Fruit fly (Drosophila melanogaster) Kc167 (cell line): ENCODE measurements around the gene Akh.

Experiments
- Myc ChIP-seq: fragments of >200 bp; optimal IDR thresholded peaks from 2 replicates; lab custom pipeline; 2017; ENCODE audit warnings: missing external identifiers
- Sin3A ChIP-seq: fragments of >200 bp; optimal IDR thresholded peaks from 2 replicates; lab custom pipeline; 2018; ENCODE audit warnings: missing external identifiers
- h ChIP-seq: fragments of >200 bp; optimal IDR thresholded peaks from 3 replicates; lab custom pipeline; 2018; ENCODE audit warnings: missing external identifiers
- insv ChIP-seq: fragments of >200 bp; optimal IDR thresholded peaks from 3 replicates; lab custom pipeline; 2018; ENCODE audit warnings: missing external identifiers
- psq ChIP-seq: fragments of >200 bp; optimal IDR thresholded peaks from 2 replicates; lab custom pipeline; 2017; ENCODE audit warnings: missing external identifiers
- ttk ChIP-seq: sonication (Bioruptor generic); optimal IDR thresholded peaks from 2 replicates; lab custom pipeline; 2017; ENCODE audit warnings: missing external identifiers

The Akh gene

DNA sequence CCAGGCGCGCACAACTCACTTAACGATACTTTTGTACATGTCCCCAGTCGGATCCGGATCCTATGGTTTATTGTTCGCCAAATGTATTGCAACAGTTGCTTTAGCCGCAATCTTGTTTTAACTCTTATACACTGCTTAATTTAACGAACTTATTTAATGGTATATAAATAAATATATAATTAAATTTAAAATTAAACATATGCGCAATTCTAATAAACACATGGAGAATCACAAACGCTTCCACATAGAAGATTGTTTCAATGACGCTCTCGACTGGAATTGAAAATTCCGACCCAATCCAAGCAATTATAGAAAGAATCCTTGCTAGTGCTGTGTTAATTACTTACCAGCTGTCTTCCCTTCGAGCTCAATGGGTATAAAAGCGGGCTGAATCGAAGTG lies at the start of gene Akh:
TSS of gene Akh (plus strand) at position 301 of the 400 bp plus-strand sequence.
- TF ChIP-seq h (lab: Kevin White, UChicago) (no peak), psq (lab: Kevin White, UChicago) (no peak), ttk (lab: Kevin White, UChicago) (no peak), Myc (no peak), Sin3A (lab: Kevin White, UChicago) (no peak), insv (lab: Kevin White, UChicago) (no peak)

DNA sequence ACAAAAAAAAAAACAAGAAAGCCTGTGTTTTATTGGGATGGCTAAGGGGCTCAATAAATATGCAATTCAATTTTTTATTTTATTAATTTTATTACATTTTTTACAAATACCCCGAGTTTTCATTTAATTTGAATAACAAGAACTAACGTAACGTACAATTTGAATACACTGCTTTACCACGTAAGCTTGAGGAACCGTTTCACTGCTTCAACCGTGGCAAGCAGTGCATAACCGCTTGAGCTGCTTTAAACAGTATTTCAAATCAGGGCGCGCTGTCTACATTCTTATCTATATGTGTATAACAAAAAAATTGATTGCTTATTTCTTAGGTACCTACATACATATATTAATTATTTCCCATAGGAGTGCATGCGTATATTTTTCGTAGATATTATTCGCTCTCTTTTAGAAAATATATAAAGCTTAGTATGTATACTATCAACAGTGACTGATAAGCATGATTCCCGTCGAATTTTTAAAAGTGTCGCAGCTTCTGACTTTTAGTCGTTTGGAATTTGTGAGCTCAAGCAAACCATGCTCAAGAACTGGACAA lies 48.5 kb upstream of the Akh start, which contains the start of gene CG14990:
TSS of gene CG14990 (plus strand) at position 503 of the 553 bp plus-strand sequence.
- TF ChIP-seq Myc: no peak
- TF ChIP-seq insv (lab: Kevin White, UChicago): no peak
- TF ChIP-seq ttk (lab: Kevin White, UChicago): no peak
- TF ChIP-seq Sin3A (lab: Kevin White, UChicago): no peak
- no peak for TF ChIP-seq h (lab: Kevin White, UChicago)
- TF ChIP-seq psq (lab: Kevin White, UChicago): no peak

DNA sequence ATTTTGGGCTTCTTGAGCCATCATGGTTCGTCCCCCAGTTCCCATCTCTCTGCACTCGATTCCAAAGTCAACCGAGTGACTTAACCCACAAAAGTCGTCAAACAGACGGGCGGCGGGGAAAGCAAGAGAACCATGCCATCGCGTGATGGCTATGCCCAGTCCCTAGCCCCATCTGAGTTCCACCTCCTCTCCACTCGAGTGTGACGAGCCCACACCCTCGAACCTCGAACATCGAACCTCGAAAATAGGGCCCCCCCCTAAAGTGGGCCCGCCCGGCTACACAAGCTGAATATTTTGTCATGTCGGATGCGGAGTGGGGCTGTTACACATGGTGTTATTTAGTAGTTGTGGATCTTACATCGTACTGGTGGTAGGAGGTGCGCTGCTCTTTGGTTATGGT lies 44.7 kb upstream of the Akh start:
- TF ChIP-seq h (lab: Kevin White, UChicago) (no peak), Sin3A (lab: Kevin White, UChicago) (no peak), Myc (no peak), ttk (lab: Kevin White, UChicago) (no peak)

DNA sequence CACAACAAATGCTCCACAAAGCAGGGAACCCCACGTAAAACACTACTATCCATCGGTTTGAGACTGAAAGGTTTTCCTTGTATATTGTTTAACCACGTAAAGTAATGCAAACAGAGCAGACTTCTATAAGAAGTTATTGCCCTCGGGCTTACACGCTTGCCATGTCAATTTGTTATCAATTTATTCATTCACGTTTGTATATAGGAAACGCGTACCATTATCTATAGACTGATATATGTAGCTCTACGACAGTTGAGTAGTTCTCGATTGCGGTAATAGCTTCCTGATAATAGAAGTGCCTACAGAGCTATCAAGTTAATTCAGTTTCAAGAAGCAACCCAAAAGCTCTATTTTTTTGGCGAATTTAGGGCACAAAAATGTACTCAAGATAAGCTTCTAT lies 42.1 kb upstream of the Akh start:
- TF ChIP-seq ttk (lab: Kevin White, UChicago) (no peak), Myc (no peak), insv (lab: Kevin White, UChicago) (no peak), h (lab: Kevin White, UChicago) (no peak), Sin3A (lab: Kevin White, UChicago) (no peak), psq (lab: Kevin White, UChicago) (no peak)

DNA sequence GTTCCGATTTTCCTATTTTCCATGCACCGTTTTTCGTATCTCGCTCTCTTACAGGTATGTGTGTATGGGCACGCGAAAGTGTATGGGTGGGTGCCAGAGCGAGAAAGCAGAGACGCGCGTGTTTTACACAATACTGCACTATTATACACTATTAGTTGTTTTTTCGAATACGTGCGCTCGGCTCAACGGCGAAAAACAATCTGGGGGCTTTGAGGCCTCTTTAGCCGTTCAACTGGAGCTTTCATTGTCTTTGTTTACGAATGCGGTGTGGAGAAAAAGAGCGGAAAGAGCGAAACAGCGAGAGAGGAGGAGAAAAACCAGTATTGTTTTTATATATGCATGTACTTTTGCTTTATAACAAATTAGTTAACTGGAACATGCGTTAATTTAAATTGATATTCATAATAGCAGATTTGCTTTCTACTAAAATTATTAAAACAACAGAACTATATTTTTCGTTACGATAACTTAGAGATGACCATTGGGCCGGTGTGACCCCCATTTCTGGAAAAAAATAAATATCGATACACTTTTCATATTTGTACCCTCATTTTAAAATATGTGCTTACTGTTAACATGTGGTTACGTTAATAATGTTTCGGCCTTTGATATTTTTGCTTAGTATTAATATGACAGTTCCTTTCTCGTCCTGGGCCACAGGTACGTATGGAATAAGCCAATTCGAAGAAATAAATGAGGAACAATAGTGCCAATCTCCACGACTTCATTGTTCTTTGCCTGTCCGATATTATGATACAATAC lies 38.6 kb upstream of the Akh start, which contains the start of gene CG14995:
TSS of gene CG14995 (minus strand) at position 761 of the 762 bp plus-strand sequence.
- TF ChIP-seq h (lab: Kevin White, UChicago) (no peak), insv (lab: Kevin White, UChicago) (no peak), Sin3A (lab: Kevin White, UChicago) (no peak)

DNA sequence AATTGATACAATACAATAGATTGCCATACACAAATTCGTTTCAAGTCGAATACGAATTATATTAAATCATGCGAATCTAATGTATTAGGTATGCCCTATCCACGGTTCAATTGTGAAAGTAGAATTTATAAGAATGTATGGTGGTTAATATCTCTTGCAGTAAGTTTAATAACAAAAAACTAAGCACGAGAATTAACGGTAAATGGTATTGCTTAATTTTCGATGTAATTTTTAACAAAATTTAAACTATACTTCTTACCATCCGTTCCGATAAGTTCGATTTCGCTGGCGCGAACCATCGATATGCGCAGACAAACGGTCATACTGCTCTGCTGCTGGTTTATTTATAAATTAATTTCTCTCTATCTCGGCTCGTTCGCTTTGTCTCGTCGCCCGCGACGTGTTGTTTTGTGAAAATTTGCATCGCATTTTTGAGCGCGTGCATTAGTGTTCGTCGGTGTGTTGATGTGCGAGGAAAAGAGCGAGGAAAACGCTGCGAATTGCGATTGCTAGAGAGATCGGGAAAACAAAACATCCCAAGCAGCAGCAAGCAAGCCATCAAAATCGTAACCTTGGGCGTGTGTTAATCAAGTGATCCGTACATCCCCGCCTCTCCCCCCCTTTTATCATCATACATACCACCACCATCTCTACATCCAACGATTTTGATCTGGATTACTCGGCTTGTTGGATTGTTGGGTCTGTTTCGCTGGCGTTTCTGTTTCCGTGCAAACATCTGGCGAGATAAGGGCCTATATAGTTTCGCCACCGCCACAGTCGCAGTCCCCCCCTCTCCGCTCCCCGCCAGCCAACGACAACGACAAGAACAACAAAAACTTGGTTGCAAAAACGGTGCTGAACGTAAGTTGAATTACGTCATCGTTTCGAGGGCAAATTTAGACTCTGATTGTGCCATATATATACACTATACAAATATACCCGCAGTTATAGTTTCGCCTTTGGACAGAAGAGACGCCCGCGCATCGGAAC lies 37.7 kb upstream of the Akh start, which contains the start of gene Fit1:
TSS of gene Fit1 (plus strand) at position 307 of the 990 bp plus-strand sequence.
- TF ChIP-seq ttk (lab: Kevin White, UChicago) (no peak), psq (lab: Kevin White, UChicago) (peak; percentile 94)

DNA sequence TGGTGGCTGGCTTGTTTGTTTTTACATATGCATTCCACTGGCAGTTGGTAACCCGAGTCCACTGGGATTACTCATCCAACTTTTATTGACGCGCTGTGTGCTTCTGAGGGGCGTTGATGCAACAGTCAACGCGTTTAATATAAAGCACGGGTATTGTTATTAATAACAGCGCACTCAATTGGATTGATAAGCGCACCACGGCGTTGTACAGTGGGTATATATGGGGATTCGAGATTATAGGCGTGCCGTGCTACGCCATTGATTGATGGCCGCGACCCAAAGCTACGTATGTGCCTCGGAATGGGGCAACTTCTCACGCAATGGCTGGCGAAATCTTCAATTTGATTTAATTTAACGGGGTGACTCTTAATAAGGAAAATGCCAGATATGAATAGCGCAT lies 34.1 kb upstream of the Akh start:
- TF ChIP-seq h (lab: Kevin White, UChicago): no peak

DNA sequence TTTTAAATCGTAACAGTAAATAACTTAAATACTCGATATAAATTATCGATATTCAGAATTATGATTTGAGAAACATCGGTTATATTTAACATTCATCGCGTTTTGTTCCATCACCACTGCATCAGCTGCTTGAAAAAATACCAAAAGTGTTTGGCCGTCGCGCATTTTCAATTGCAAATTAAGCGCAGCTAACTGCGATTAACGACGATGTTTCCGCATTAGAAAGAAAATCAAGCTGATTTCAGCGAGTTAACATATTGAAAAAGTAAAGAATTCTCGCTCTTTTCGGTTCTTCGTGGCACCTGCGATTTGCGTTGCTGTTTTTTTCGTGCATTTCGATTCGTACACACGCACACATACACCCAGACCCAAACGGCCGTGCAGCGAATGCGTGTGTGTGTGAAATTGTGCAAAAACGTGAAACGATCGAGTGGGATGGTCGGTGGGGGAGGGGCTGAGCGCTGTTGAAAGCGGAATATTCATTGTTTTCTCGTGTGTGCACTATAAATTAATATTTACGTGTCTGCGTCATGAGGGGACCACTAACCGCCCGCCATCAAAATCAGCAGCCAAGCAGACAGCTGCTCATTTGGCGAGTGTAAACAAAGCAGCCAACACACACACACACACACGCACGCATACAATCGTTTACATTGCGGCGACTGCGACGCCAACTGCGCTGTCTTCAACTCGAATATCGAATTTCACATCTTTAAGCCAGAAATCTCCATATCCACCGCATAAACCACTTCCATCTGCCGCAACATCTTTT lies 33.0 kb upstream of the Akh start, which contains the start of gene Ack:
TSS of gene Ack (plus strand) at position 115 of the 772 bp plus-strand sequence.
- TF ChIP-seq psq (lab: Kevin White, UChicago): no peak
- no peak for TF ChIP-seq ttk (lab: Kevin White, UChicago)
- TF ChIP-seq insv (lab: Kevin White, UChicago): no peak
- TF ChIP-seq Myc: no peak
- TF ChIP-seq h (lab: Kevin White, UChicago): no peak
- no peak for TF ChIP-seq Sin3A (lab: Kevin White, UChicago)

DNA sequence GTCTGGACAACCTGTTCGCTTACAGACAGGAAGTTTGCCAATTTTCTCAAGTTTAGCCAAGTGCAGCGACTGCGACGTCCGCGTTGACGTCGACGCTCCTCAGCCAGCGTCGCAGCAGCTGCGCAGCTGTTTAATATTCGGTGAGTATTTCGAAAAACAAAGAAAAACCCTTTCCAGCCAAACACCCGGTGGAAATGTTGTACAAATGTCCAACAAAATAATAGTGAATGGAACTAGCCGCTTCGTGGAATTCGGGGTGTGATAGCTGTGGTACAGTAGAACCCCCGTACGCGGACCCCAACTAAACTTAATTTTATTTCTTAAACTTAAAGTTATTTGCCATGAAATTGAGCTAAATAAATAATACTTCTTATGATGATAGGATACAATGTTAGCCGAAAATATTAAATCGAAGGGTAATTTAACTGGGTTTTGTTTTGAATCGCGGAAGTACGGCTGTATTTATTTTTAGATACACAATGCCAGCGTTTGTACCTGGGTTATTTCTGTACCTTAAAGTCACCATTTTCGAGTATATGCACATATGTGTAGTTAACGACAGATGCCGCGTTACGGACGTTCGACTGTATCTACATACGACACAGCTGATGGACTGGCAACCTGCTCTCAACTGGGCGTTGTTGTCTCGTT lies 32.3 kb upstream of the Akh start:
- no peak for TF ChIP-seq psq (lab: Kevin White, UChicago)
- TF ChIP-seq h (lab: Kevin White, UChicago): no peak
- no peak for TF ChIP-seq Myc
- TF ChIP-seq ttk (lab: Kevin White, UChicago): no peak
- TF ChIP-seq Sin3A (lab: Kevin White, UChicago): no peak
- TF ChIP-seq insv (lab: Kevin White, UChicago): no peak

DNA sequence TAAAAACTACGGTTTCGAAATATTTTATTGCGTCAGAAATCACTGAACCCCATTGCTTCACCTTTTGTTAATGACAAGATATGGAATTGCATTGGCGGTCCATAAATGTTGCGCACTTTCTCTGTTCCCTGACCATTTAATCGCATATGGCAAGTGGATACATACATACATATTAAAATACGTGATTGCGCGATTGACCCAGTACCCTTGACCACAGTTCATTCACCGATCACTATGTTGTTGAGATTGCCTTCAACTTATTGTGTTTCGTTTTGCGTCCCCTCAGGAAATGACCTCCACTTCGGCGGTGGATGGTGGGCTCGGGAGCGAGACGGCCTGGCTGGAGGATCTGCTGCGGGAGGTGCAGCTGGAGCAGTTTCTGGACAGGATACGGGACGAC lies 31.1 kb upstream of the Akh start:
- TF ChIP-seq Sin3A (lab: Kevin White, UChicago): no peak
- TF ChIP-seq ttk (lab: Kevin White, UChicago): no peak
- TF ChIP-seq h (lab: Kevin White, UChicago): no peak
- TF ChIP-seq Myc: no peak
- TF ChIP-seq psq (lab: Kevin White, UChicago): no peak
- TF ChIP-seq insv (lab: Kevin White, UChicago): no peak
